Fruit fly (Drosophila melanogaster) whole organism, embryonic: ENCODE measurements around the gene CG15403.

Experiments used
- Adf1 ChIP-seq: fragments of 200-800 bp; sonication (Bioruptor generic); IDR thresholded peaks from 2 replicates; pipeline ENCODE4 v1.3.6; 2022; ENCODE audit warnings: missing biosample characterization, missing genetic modification characterization
- CG10565 ChIP-seq: fragments of 200-800 bp; sonication (Bioruptor generic); optimal IDR thresholded peaks from 3 replicates; lab custom pipeline; 2016; ENCODE audit warnings: missing biosample characterization, mild to moderate bottlenecking, missing genetic modification characterization
- CG11504 ChIP-seq: fragments of 200-800 bp; sonication (Bioruptor generic); optimal IDR thresholded peaks from 3 replicates; lab custom pipeline; 2019; ENCODE audit warnings: missing biosample characterization, mild to moderate bottlenecking, missing genetic modification characterization, moderate library complexity
- CG12744 ChIP-seq: fragments of 200-800 bp; sonication (Bioruptor generic); optimal IDR thresholded peaks from 2 replicates; lab custom pipeline; 2016; ENCODE audit warnings: missing biosample characterization, missing genetic modification characterization
- CG13894 ChIP-seq: fragments of 200-800 bp; sonication (Bioruptor generic); optimal IDR thresholded peaks from 3 replicates; lab custom pipeline; 2018; ENCODE audit warnings: missing biosample characterization, mild to moderate bottlenecking, missing genetic modification characterization, moderate library complexity
- CG14014 ChIP-seq: fragments of 200-800 bp; sonication (Bioruptor generic); IDR thresholded peaks from 2 replicates; pipeline ENCODE4 v1.3.6; 2022; ENCODE audit warnings: missing biosample characterization, missing genetic modification characterization
- CG15601 ChIP-seq: fragments of 200-800 bp; sonication (Bioruptor generic); optimal IDR thresholded peaks from 3 replicates; lab custom pipeline; 2019; ENCODE audit warnings: missing biosample characterization, mild to moderate bottlenecking, missing genetic modification characterization, moderate library complexity
- CG17802 ChIP-seq: fragments of 200-800 bp; sonication (Bioruptor generic); optimal IDR thresholded peaks from 2 replicates; lab custom pipeline; 2018; ENCODE audit warnings: missing biosample characterization, mild to moderate bottlenecking, missing genetic modification characterization, moderate library complexity
- CG17829 ChIP-seq: fragments of 200-800 bp; optimal IDR thresholded peaks from 2 replicates; lab custom pipeline; 2019; ENCODE audit warnings: missing biosample characterization, mild to moderate bottlenecking, missing genetic modification characterization, moderate library complexity
- CG2199 ChIP-seq: fragments of 200-800 bp; sonication (Bioruptor generic); IDR thresholded peaks from 3 replicates; pipeline ENCODE4 v1.3.6; 2022; ENCODE audit warnings: missing biosample characterization, missing genetic modification characterization
- CG30020 ChIP-seq: fragments of 200-800 bp; optimal IDR thresholded peaks from 2 replicates; lab custom pipeline; 2019; ENCODE audit warnings: missing biosample characterization, mild to moderate bottlenecking, missing genetic modification characterization, moderate library complexity
- CG31365 ChIP-seq: fragments of 200-800 bp; sonication (Bioruptor generic); optimal IDR thresholded peaks from 2 replicates; lab custom pipeline; 2018; ENCODE audit warnings: missing biosample characterization, mild to moderate bottlenecking, missing genetic modification characterization
- CG3281 ChIP-seq: fragments of 200-800 bp; sonication (Bioruptor generic); optimal IDR thresholded peaks from 3 replicates; lab custom pipeline; 2017; ENCODE audit warnings: missing biosample characterization, mild to moderate bottlenecking, missing genetic modification characterization
- CG4617 ChIP-seq: fragments of 200-800 bp; sonication (Bioruptor generic); optimal IDR thresholded peaks from 3 replicates; lab custom pipeline; 2016; ENCODE audit warnings: missing biosample characterization, missing genetic modification characterization, borderline replicate concordance
- CG4820 ChIP-seq: fragments of 200-800 bp; sonication (Bioruptor generic); optimal IDR thresholded peaks from 3 replicates; lab custom pipeline; 2016; ENCODE audit warnings: missing biosample characterization, missing genetic modification characterization
- CG6791 ChIP-seq: fragments of 200-800 bp; sonication (Bioruptor generic); IDR thresholded peaks from 3 replicates; pipeline ENCODE4 v1.3.6; 2022; ENCODE audit warnings: missing biosample characterization, missing genetic modification characterization; ENCODE audit not compliant: partially characterized antibody
- CG7987 ChIP-seq: fragments of 200-800 bp; sonication (Bioruptor generic); optimal IDR thresholded peaks from 2 replicates; lab custom pipeline; 2018; ENCODE audit warnings: missing biosample characterization, mild to moderate bottlenecking, missing genetic modification characterization, moderate library complexity
- CG8281 ChIP-seq: fragments of 200-800 bp; sonication (Bioruptor generic); optimal IDR thresholded peaks from 2 replicates; lab custom pipeline; 2018; ENCODE audit warnings: missing biosample characterization, mild to moderate bottlenecking, missing genetic modification characterization, moderate library complexity
- CG8388 ChIP-seq: fragments of 200-800 bp; sonication (Bioruptor generic); optimal IDR thresholded peaks from 2 replicates; lab custom pipeline; 2019; ENCODE audit warnings: missing biosample characterization, mild to moderate bottlenecking, missing genetic modification characterization, moderate library complexity
- CG8478 ChIP-seq: fragments of >200 bp; optimal IDR thresholded peaks from 2 replicates; lab custom pipeline; 2018
- CG8924 ChIP-seq: fragments of 200-800 bp; optimal IDR thresholded peaks from 3 replicates; lab custom pipeline; 2019; ENCODE audit warnings: missing biosample characterization, mild to moderate bottlenecking, missing genetic modification characterization, moderate library complexity
- Dp ChIP-seq: fragments of 200-800 bp; sonication (Bioruptor generic); optimal IDR thresholded peaks from 2 replicates; lab custom pipeline; 2018; ENCODE audit warnings: missing biosample characterization, mild to moderate bottlenecking, missing genetic modification characterization, moderate library complexity
- Fer1 ChIP-seq: fragments of 200-800 bp; sonication (Bioruptor generic); optimal IDR thresholded peaks from 2 replicates; lab custom pipeline; 2017; ENCODE audit warnings: missing biosample characterization, mild to moderate bottlenecking, missing genetic modification characterization
- HLHmδ ChIP-seq: fragments of 200-800 bp; sonication (Bioruptor generic); optimal IDR thresholded peaks from 2 replicates; lab custom pipeline; 2018; ENCODE audit warnings: missing biosample characterization, mild to moderate bottlenecking, missing genetic modification characterization, moderate library complexity
- Hr3 ChIP-seq: fragments of 200-800 bp; sonication (Bioruptor generic); optimal IDR thresholded peaks from 3 replicates; lab custom pipeline; 2016; ENCODE audit warnings: missing biosample characterization, missing genetic modification characterization
- Hsf ChIP-seq: fragments of 200-800 bp; sonication (Bioruptor generic); optimal IDR thresholded peaks from 3 replicates; lab custom pipeline; 2016; ENCODE audit warnings: missing biosample characterization, missing genetic modification characterization
- MTF-1 ChIP-seq: fragments of 200-800 bp; sonication (Bioruptor generic); optimal IDR thresholded peaks from 2 replicates; lab custom pipeline; 2018; ENCODE audit warnings: missing biosample characterization, mild to moderate bottlenecking, missing genetic modification characterization, borderline replicate concordance
- Mad ChIP-seq: fragments of 200-800 bp; sonication (Bioruptor generic); optimal IDR thresholded peaks from 2 replicates; lab custom pipeline; 2016; ENCODE audit warnings: missing biosample characterization, missing genetic modification characterization
- Med ChIP-seq: fragments of 200-800 bp; sonication (Bioruptor generic); peaks from one replicate; lab custom pipeline; 2016; ENCODE audit warnings: missing biosample characterization, missing genetic modification characterization, mild to moderate bottlenecking, inconsistent platforms, moderate library complexity
- Ptx1 ChIP-seq: fragments of 200-800 bp; sonication (Bioruptor generic); IDR thresholded peaks from 2 replicates; pipeline ENCODE4 v1.3.6; 2022; ENCODE audit warnings: missing biosample characterization, missing genetic modification characterization
- Sox102F ChIP-seq: fragments of 200-800 bp; sonication (Bioruptor generic); optimal IDR thresholded peaks from 2 replicates; lab custom pipeline; 2018; ENCODE audit warnings: missing biosample characterization, mild to moderate bottlenecking, missing genetic modification characterization, moderate library complexity
- btn ChIP-seq: fragments of 200-800 bp; sonication (Bioruptor generic); optimal IDR thresholded peaks from 2 replicates; lab custom pipeline; 2016; ENCODE audit warnings: missing biosample characterization, missing genetic modification characterization
- dan ChIP-seq: fragments of 200-800 bp; sonication (Bioruptor generic); IDR thresholded peaks from 2 replicates; pipeline ENCODE4 v1.3.6; 2022; ENCODE audit warnings: missing biosample characterization, missing genetic modification characterization
- dpn ChIP-seq, 2 experiments: fragments of 200-800 bp; sonication (Bioruptor generic); optimal IDR thresholded peaks; 3 replicates each; lab custom pipeline; 2016; ENCODE audit warnings: missing biosample characterization in 2 of 2, missing genetic modification characterization in 2 of 2
- fd64A ChIP-seq: fragments of 200-800 bp; sonication (Bioruptor generic); optimal IDR thresholded peaks from 3 replicates; lab custom pipeline; 2018; ENCODE audit warnings: missing biosample characterization, mild to moderate bottlenecking, missing genetic modification characterization
- gem ChIP-seq: fragments of 200-800 bp; sonication (Bioruptor generic); optimal IDR thresholded peaks from 2 replicates; lab custom pipeline; 2019; ENCODE audit warnings: missing biosample characterization, mild to moderate bottlenecking, missing genetic modification characterization, moderate library complexity
- hb ChIP-seq: fragments of 200-800 bp; sonication (Bioruptor generic); IDR thresholded peaks from 3 replicates; pipeline ENCODE4 v1.3.6; 2022; ENCODE audit warnings: missing biosample characterization, missing genetic modification characterization; ENCODE audit not compliant: partially characterized antibody
- jigr1 ChIP-seq: fragments of 200-800 bp; sonication (Bioruptor generic); IDR thresholded peaks from 3 replicates; pipeline ENCODE4 v1.3.6; 2022; ENCODE audit warnings: missing biosample characterization, missing genetic modification characterization
- kah ChIP-seq: fragments of 200-800 bp; sonication (Bioruptor generic); optimal IDR thresholded peaks from 2 replicates; lab custom pipeline; 2018; ENCODE audit warnings: missing biosample characterization, mild to moderate bottlenecking, missing genetic modification characterization
- kni ChIP-seq: fragments of 200-800 bp; sonication (Bioruptor generic); optimal IDR thresholded peaks from 3 replicates; lab custom pipeline; 2017; ENCODE audit warnings: mild to moderate bottlenecking, missing biosample characterization, missing genetic modification reagents, missing genetic modification characterization
- lov ChIP-seq, 2 experiments: fragments of 200-800 bp in 1 of 2; fragments of >200 bp in 1 of 2; sonication (Bioruptor generic) in 1 of 2; IDR thresholded peaks in 1 of 2; optimal IDR thresholded peaks in 1 of 2; 2 replicates in 1 of 2; 3 replicates in 1 of 2; pipeline versions ENCODE4 v1.3.6 to Lab custom; 2017 to 2022; ENCODE audit warnings: missing biosample characterization in 1 of 2, missing genetic modification characterization in 1 of 2
- nerfin-2 ChIP-seq: fragments of 200-800 bp; sonication (Bioruptor generic); IDR thresholded peaks from 2 replicates; pipeline ENCODE4 v1.3.6; 2022; ENCODE audit warnings: missing biosample characterization, missing genetic modification characterization; ENCODE audit not compliant: partially characterized antibody
- odd ChIP-seq: fragments of 200-800 bp; sonication (Bioruptor generic); optimal IDR thresholded peaks from 2 replicates; lab custom pipeline; 2017; ENCODE audit warnings: missing biosample characterization, mild to moderate bottlenecking, missing genetic modification characterization
- row ChIP-seq: fragments of 200-800 bp; sonication (Bioruptor generic); IDR thresholded peaks from 3 replicates; pipeline ENCODE4 v1.3.6; 2022; ENCODE audit warnings: missing biosample characterization, missing genetic modification characterization
- sr ChIP-seq: fragments of 200-800 bp; sonication (Bioruptor generic); IDR thresholded peaks from 3 replicates; pipeline ENCODE4 v1.3.6; 2022; ENCODE audit warnings: missing biosample characterization, missing genetic modification characterization
- wdn ChIP-seq: fragments of 200-800 bp; sonication (Bioruptor generic); IDR thresholded peaks from 2 replicates; pipeline ENCODE4 v1.3.6; 2022; ENCODE audit warnings: missing biosample characterization, missing genetic modification characterization
- wek ChIP-seq: fragments of 200-800 bp; sonication (Bioruptor generic); optimal IDR thresholded peaks from 3 replicates; lab custom pipeline; 2018; ENCODE audit warnings: missing biosample characterization, mild to moderate bottlenecking, missing genetic modification characterization, moderate library complexity
- wor ChIP-seq: fragments of 200-800 bp; sonication (Bioruptor generic); IDR thresholded peaks from 2 replicates; pipeline ENCODE4 v1.3.6; 2022; ENCODE audit warnings: missing biosample characterization, missing genetic modification characterization
- zf30C ChIP-seq: fragments of 200-800 bp; sonication (Bioruptor generic); optimal IDR thresholded peaks from 3 replicates; lab custom pipeline; 2018; ENCODE audit warnings: missing biosample characterization, mild to moderate bottlenecking, missing genetic modification characterization

The CG15403 gene

DNA sequence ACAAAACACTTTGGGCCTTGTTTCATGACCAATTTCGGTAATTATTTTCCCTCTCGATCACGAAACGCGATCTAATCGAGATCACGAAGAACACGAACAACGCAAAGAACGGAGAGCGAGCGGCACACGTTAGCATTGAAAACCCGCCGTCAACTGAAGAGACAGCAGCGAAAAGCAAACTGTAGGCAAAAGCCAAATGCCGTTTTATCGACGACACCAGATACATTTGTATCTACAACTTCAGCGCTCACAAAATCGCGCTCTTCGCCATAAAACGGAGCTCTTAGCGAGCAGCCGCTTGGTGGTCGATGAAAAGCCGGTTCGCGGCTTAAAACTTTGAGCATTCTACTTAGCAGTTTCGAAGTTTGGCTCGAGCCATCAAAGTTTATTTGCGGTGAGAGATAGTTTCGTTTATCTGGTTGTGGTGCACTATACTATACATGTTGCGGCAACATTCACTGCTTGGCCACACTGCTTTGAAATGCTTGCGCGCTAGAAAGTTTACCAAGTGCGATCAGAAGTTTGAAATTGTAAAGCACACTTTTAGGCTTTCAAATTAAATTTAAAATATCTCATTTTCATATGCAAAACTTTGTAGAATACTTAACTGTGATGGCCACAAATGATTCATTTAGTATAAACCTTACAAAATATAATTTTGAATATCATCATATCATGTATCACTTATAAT lies 20.3 kb upstream of the CG15403 start:
- TF ChIP-seq gem (tag; lab: Kevin White, UChicago) (no peak), CG4820 (GFP tag; lab: Kevin White, UChicago) (no peak), CG14014 (GFP tag; lab: Robert Waterston, UW) (no peak), Hr3 (GFP tag; lab: Kevin White, UChicago) (no peak), CG8281 (tag; lab: Kevin White, UChicago) (no peak), Adf1 (GFP tag; lab: Robert Waterston, UW) (no peak), Fer1 (GFP tag; lab: Kevin White, UChicago) (no peak), odd (no peak), CG13894 (tag; lab: Kevin White, UChicago) (peak; percentile 1), Mad (GFP tag; lab: Kevin White, UChicago) (no peak), Ptx1 (no peak), dan (GFP tag; lab: Robert Waterston, UW) (no peak), CG11504 (tag; lab: Kevin White, UChicago) (peak; percentile 100), CG12744 (no peak), CG3281 (GFP tag; lab: Kevin White, UChicago) (no peak), CG8924 (no peak), CG31365 (tag; lab: Kevin White, UChicago) (peak; percentile 99), CG8388 (GFP tag; lab: Kevin White, UChicago) (no peak), Med (GFP tag; lab: Kevin White, UChicago) (peak; percentile 53), CG2199 (peak; percentile 100), CG4617 (GFP tag; lab: Kevin White, UChicago) (no peak), sr (GFP tag; lab: Robert Waterston, UW) (no peak), CG30020 (tag; lab: Kevin White, UChicago) (no peak), CG17802 (tag; lab: Kevin White, UChicago) (no peak), kah (GFP tag; lab: Kevin White, UChicago) (no peak), CG10565 (GFP tag; lab: Kevin White, UChicago) (no peak), nerfin-2 (no peak), dpn (GFP tag; optimal IDR thresholded peaks at IDR 0.05; lab: Kevin White, UChicago) (no peak), Dp (GFP tag; lab: Kevin White, UChicago) (peak; percentile 7), Sox102F (no peak), wdn (GFP tag; lab: Robert Waterston, UW) (no peak), fd64A (no peak), MTF-1 (GFP tag; lab: Kevin White, UChicago) (no peak), CG15601 (no peak), kni (GFP tag; lab: Kevin White, UChicago) (peak; percentile 57), lov (optimal IDR thresholded peaks at IDR 0.05; lab: Kevin White, UChicago) (no peak), lov (GFP tag; IDR thresholded peaks at IDR 0.05; lab: Robert Waterston, UW) (no peak), wor (GFP tag; lab: Robert Waterston, UW) (no peak), btn (GFP tag; lab: Kevin White, UChicago) (no peak), CG6791 (no peak; the same call in 2 of the 3 replicates), HLHmδ (GFP tag; lab: Kevin White, UChicago) (peak; percentile 17), row (GFP tag; lab: Robert Waterston, UW) (0 out of 3 replicates have a peak, but pooled peaks have one; percentile 12), CG17829 (tag; lab: Kevin White, UChicago) (no peak), wek (GFP tag; lab: Kevin White, UChicago) (no peak), jigr1 (GFP tag; lab: Robert Waterston, UW) (no peak), CG7987 (no peak), Hsf (GFP tag; lab: Kevin White, UChicago) (no peak), CG8478 (lab: Kevin White, UChicago) (no peak), zf30C (GFP tag; lab: Kevin White, UChicago) (no peak), hb (GFP tag; lab: Robert Waterston, UW) (no peak)
